Worm (Caenorhabditis elegans) whole organism, L4 larva: ENCODE results near the gene pqbp-1.1.

Experiments
- F37D6.2 ChIP-seq: sonication (generic microtip); optimal IDR thresholded peaks from 2 replicates; lab custom pipeline; 2016; ENCODE audit warnings: mild to moderate bottlenecking, missing genetic modification characterization, missing compliant biosample characterization
- F44E2.7 ChIP-seq: fragments of 200-800 bp; sonication (Bioruptor generic); IDR thresholded peaks from 2 replicates; pipeline ENCODE4 v2.1.2; 2022; ENCODE audit warnings: missing genetic modification characterization, missing compliant biosample characterization
- F49E8.2 ChIP-seq: sonication (generic microtip); optimal IDR thresholded peaks from 2 replicates; lab custom pipeline; 2016; ENCODE audit warnings: missing compliant biosample characterization, mild to moderate bottlenecking, missing genetic modification characterization, borderline replicate concordance
- R02D3.7 ChIP-seq: fragments of 150-350 bp; sonication (generic microtip); optimal IDR thresholded peaks from 3 replicates; lab custom pipeline; 2014; ENCODE audit warnings: missing biosample characterization, missing genetic modification characterization
- T20F7.1 ChIP-seq: fragments of 200-800 bp; sonication (Bioruptor generic); optimal IDR thresholded peaks from 2 replicates; lab custom pipeline; 2018; ENCODE audit warnings: mild to moderate bottlenecking, missing genetic modification characterization, missing compliant biosample characterization
- T26A8.4 ChIP-seq: fragments of 200-800 bp; sonication (Bioruptor generic); IDR thresholded peaks from 2 replicates; pipeline ENCODE4 v1.3.6; 2022; ENCODE audit warnings: missing genetic modification characterization, missing compliant biosample characterization
- Y75B8A.6 ChIP-seq: fragments of 200-800 bp; sonication (Bioruptor generic); IDR thresholded peaks from 2 replicates; pipeline ENCODE4 v1.3.6; 2022; ENCODE audit warnings: missing genetic modification reagents, missing genetic modification characterization, missing compliant biosample characterization
- ZK337.2 ChIP-seq: fragments of 200-800 bp; sonication (Bioruptor generic); IDR thresholded peaks from 2 replicates; pipeline ENCODE4 v1.3.6; 2022; ENCODE audit warnings: missing genetic modification reagents, missing genetic modification characterization, missing compliant biosample characterization
- aly-2 ChIP-seq: sonication (generic microtip); optimal IDR thresholded peaks from 2 replicates; lab custom pipeline; 2018; ENCODE audit warnings: missing biosample characterization, missing genetic modification characterization
- ama-1 ChIP-seq: fragments of 150-350 bp; optimal IDR thresholded peaks from 2 replicates; lab custom pipeline; 2014; ENCODE audit warnings: inconsistent platforms, mixed read lengths
- ceh-20 ChIP-seq: fragments of 200-800 bp; sonication (Bioruptor generic); IDR thresholded peaks from 2 replicates; pipeline ENCODE4 v1.3.6; 2022; ENCODE audit warnings: missing genetic modification reagents, missing genetic modification characterization, missing compliant biosample characterization
- ceh-28 ChIP-seq: fragments of 150-350 bp; optimal IDR thresholded peaks from 2 replicates; lab custom pipeline; 2014; ENCODE audit warnings: missing biosample characterization, missing genetic modification reagents, missing genetic modification characterization
- ceh-44 ChIP-seq: fragments of 200-800 bp; sonication (Bioruptor generic); IDR thresholded peaks from 2 replicates; pipeline ENCODE4 v1.3.6; 2022; ENCODE audit warnings: missing genetic modification reagents, missing genetic modification characterization, missing compliant biosample characterization
- ceh-62 ChIP-seq: sonication (generic microtip); optimal IDR thresholded peaks from 2 replicates; lab custom pipeline; 2017; ENCODE audit warnings: missing biosample characterization, missing genetic modification characterization
- ceh-82 ChIP-seq: sonication (generic microtip); optimal IDR thresholded peaks from 2 replicates; lab custom pipeline; 2017; ENCODE audit warnings: missing biosample characterization, missing genetic modification characterization
- ces-1 ChIP-seq: fragments of 150-350 bp; sonication (generic microtip); optimal IDR thresholded peaks from 4 replicates; lab custom pipeline; 2014; ENCODE audit warnings: missing biosample characterization, missing genetic modification reagents, missing genetic modification characterization
- cey-2 ChIP-seq: sonication (generic microtip); optimal IDR thresholded peaks from 3 replicates; lab custom pipeline; 2017; ENCODE audit warnings: missing genetic modification characterization, mild to moderate bottlenecking, missing compliant biosample characterization, antibody characterized with exemption, borderline replicate concordance; ENCODE audit not compliant: insufficient read depth
- daf-12 ChIP-seq: fragments of 150-350 bp; optimal IDR thresholded peaks from 2 replicates; lab custom pipeline; 2014; ENCODE audit warnings: missing biosample characterization, missing genetic modification reagents, missing genetic modification characterization
- daf-16 ChIP-seq, 3 experiments: sonication (generic microtip); optimal IDR thresholded peaks; 2 replicates each; lab custom pipeline; 2016 to 2017; ENCODE audit warnings: missing genetic modification characterization in 3 of 3, missing genetic modification reagents in 3 of 3, mild to moderate bottlenecking in 2 of 3, missing compliant biosample characterization in 2 of 3, missing biosample characterization in 1 of 3, moderate library complexity in 1 of 3
- daf-8 ChIP-seq: fragments of 200-800 bp; sonication (Bioruptor generic); IDR thresholded peaks from 2 replicates; pipeline ENCODE4 v1.3.6; 2022; ENCODE audit warnings: missing genetic modification characterization, missing compliant biosample characterization
- dve-1 ChIP-seq: sonication (generic microtip); optimal IDR thresholded peaks from 2 replicates; lab custom pipeline; 2017; ENCODE audit warnings: antibody characterized with exemption, mild to moderate bottlenecking, missing genetic modification characterization, missing compliant biosample characterization; ENCODE audit not compliant: insufficient read depth
- egl-43 ChIP-seq: fragments of 200-800 bp; sonication (Bioruptor generic); IDR thresholded peaks from 2 replicates; pipeline ENCODE4 v1.3.6; 2022; ENCODE audit warnings: missing genetic modification reagents, missing genetic modification characterization, missing compliant biosample characterization
- fkh-10 ChIP-seq: fragments of 150-350 bp; optimal IDR thresholded peaks from 2 replicates; lab custom pipeline; 2014; ENCODE audit warnings: missing biosample characterization, missing genetic modification reagents, missing genetic modification characterization
- fos-1 ChIP-seq: fragments of 150-350 bp; optimal IDR thresholded peaks from 2 replicates; lab custom pipeline; 2014; ENCODE audit warnings: missing biosample characterization, missing genetic modification characterization
- hif-1 ChIP-seq, 2 experiments: sonication (generic microtip); optimal IDR thresholded peaks; 2 replicates each; lab custom pipeline; 2016 to 2017; ENCODE audit warnings: missing compliant biosample characterization in 2 of 2, missing genetic modification characterization in 2 of 2, missing genetic modification reagents in 2 of 2, missing genotype in 2 of 2, mild to moderate bottlenecking in 1 of 2
- hlh-30 ChIP-seq: sonication (generic microtip); optimal IDR thresholded peaks from 2 replicates; lab custom pipeline; 2017; ENCODE audit warnings: antibody characterized with exemption, mild to moderate bottlenecking, missing genetic modification characterization, missing compliant biosample characterization; ENCODE audit not compliant: insufficient read depth
- lin-13 ChIP-seq: fragments of 150-350 bp; optimal IDR thresholded peaks from 2 replicates; lab custom pipeline; 2014; ENCODE audit warnings: missing biosample characterization, missing genetic modification reagents, missing genetic modification characterization
- lin-15B ChIP-seq: fragments of 150-350 bp; sonication (generic microtip); optimal IDR thresholded peaks from 3 replicates; lab custom pipeline; 2014; ENCODE audit warnings: missing biosample characterization, missing genetic modification characterization
- lin-29 ChIP-seq: fragments of 200-800 bp; sonication (Bioruptor generic); IDR thresholded peaks from 2 replicates; pipeline ENCODE4 v1.3.6; 2022; ENCODE audit warnings: missing genetic modification reagents, missing genetic modification characterization, missing compliant biosample characterization
- lin-38 ChIP-seq: fragments of 200-800 bp; sonication (Bioruptor generic); IDR thresholded peaks from 2 replicates; pipeline ENCODE4 v1.3.6; 2022; ENCODE audit warnings: missing genetic modification reagents, missing genetic modification characterization, missing compliant biosample characterization
- lin-39 ChIP-seq: fragments of 150-350 bp; optimal IDR thresholded peaks from 2 replicates; lab custom pipeline; 2014; ENCODE audit warnings: missing biosample characterization, missing genetic modification reagents, missing genetic modification characterization
- madf-5 ChIP-seq, 2 experiments: fragments of 200-800 bp; sonication (Bioruptor generic); IDR thresholded peaks; 2 replicates each; pipeline ENCODE4 v1.3.6; 2022; ENCODE audit warnings: missing compliant biosample characterization in 2 of 2, missing genetic modification characterization in 2 of 2
- madf-9 ChIP-seq: fragments of 200-800 bp; sonication (Bioruptor generic); conservative IDR thresholded peaks from 2 replicates; pipeline ENCODE4 v1.3.6; 2022; ENCODE audit warnings: missing genetic modification reagents, missing genetic modification characterization, missing compliant biosample characterization
- mdt-29 ChIP-seq: fragments of 200-800 bp; sonication (Bioruptor generic); IDR thresholded peaks from 2 replicates; pipeline ENCODE4 v1.3.6; 2022; ENCODE audit warnings: missing genetic modification reagents, missing genetic modification characterization, missing compliant biosample characterization
- mep-1 ChIP-seq: fragments of 150-350 bp; sonication (generic microtip); optimal IDR thresholded peaks from 3 replicates; lab custom pipeline; 2014; ENCODE audit warnings: missing biosample characterization, missing genetic modification characterization
- mxl-3 ChIP-seq: fragments of 200-800 bp; sonication (Bioruptor generic); optimal IDR thresholded peaks from 2 replicates; lab custom pipeline; 2018; ENCODE audit warnings: mild to moderate bottlenecking, missing genetic modification characterization, missing compliant biosample characterization
- nhr-11 ChIP-seq: fragments of 150-350 bp; optimal IDR thresholded peaks from 2 replicates; lab custom pipeline; 2014; ENCODE audit warnings: missing biosample characterization, missing genetic modification characterization
- nhr-28 ChIP-seq: fragments of 150-350 bp; optimal IDR thresholded peaks from 2 replicates; lab custom pipeline; 2014; ENCODE audit warnings: missing biosample characterization, missing genetic modification characterization
- pha-4 ChIP-seq, 2 experiments: fragments of 150-350 bp in 1 of 2; fragments of 200-800 bp in 1 of 2; sonication (Bioruptor generic) in 1 of 2; IDR thresholded peaks in 1 of 2; optimal IDR thresholded peaks in 1 of 2; 2 replicates each; pipeline versions ENCODE4 v1.3.6 to Lab custom; 2014 to 2022; ENCODE audit warnings: missing genetic modification characterization in 2 of 2, missing genetic modification reagents in 2 of 2, missing biosample characterization in 1 of 2, missing compliant biosample characterization in 1 of 2
- set-16 ChIP-seq: fragments of 200-800 bp; sonication (Bioruptor generic); IDR thresholded peaks from 2 replicates; pipeline ENCODE4 v1.3.6; 2022; ENCODE audit warnings: missing genetic modification reagents, missing genetic modification characterization, missing compliant biosample characterization
- spr-1 ChIP-seq: sonication (generic microtip); optimal IDR thresholded peaks from 2 replicates; lab custom pipeline; 2016; ENCODE audit warnings: mild to moderate bottlenecking, missing genetic modification characterization, missing compliant biosample characterization
- spr-3 ChIP-seq: fragments of 200-800 bp; sonication (Bioruptor generic); optimal IDR thresholded peaks from 2 replicates; lab custom pipeline; 2018; ENCODE audit warnings: mild to moderate bottlenecking, missing genetic modification characterization, missing compliant biosample characterization
- unc-130 ChIP-seq: sonication (generic microtip); optimal IDR thresholded peaks from 2 replicates; lab custom pipeline; 2016; ENCODE audit warnings: missing genetic modification reagents, missing genetic modification characterization, missing compliant biosample characterization
- unc-39 ChIP-seq: sonication (generic microtip); optimal IDR thresholded peaks from 2 replicates; lab custom pipeline; 2017; ENCODE audit warnings: missing biosample characterization, missing genetic modification characterization
- unc-62 ChIP-seq, 3 experiments: fragments of 150-350 bp in 1 of 3; sonication (generic microtip); optimal IDR thresholded peaks in 2 of 3; peaks in 1 of 3; 1 replicate in 1 of 3; 2 replicates in 2 of 3; lab custom pipeline; 2014 to 2017; ENCODE audit warnings: missing biosample characterization in 3 of 3, missing genetic modification characterization in 3 of 3, missing genetic modification reagents in 3 of 3, missing genotype in 1 of 3
- vab-7 ChIP-seq: fragments of 200-800 bp; sonication (Bioruptor generic); IDR thresholded peaks from 2 replicates; pipeline ENCODE4 v1.3.6; 2022; ENCODE audit warnings: missing genetic modification reagents, missing genetic modification characterization, missing compliant biosample characterization
- zfp-2 ChIP-seq: sonication (generic microtip); optimal IDR thresholded peaks from 2 replicates; lab custom pipeline; 2016; ENCODE audit warnings: mild to moderate bottlenecking, missing genetic modification characterization, missing compliant biosample characterization
- zip-2 ChIP-seq: fragments of 150-350 bp; optimal IDR thresholded peaks from 2 replicates; lab custom pipeline; 2014; ENCODE audit warnings: missing biosample characterization, missing genetic modification characterization
- ztf-11 ChIP-seq: fragments of 150-350 bp; optimal IDR thresholded peaks from 2 replicates; lab custom pipeline; 2014; ENCODE audit warnings: missing biosample characterization, missing genetic modification characterization
- ztf-7 ChIP-seq: fragments of 150-350 bp; optimal IDR thresholded peaks from 2 replicates; lab custom pipeline; 2014; ENCODE audit warnings: missing biosample characterization, missing genetic modification characterization

The pqbp-1.1 gene

DNA sequence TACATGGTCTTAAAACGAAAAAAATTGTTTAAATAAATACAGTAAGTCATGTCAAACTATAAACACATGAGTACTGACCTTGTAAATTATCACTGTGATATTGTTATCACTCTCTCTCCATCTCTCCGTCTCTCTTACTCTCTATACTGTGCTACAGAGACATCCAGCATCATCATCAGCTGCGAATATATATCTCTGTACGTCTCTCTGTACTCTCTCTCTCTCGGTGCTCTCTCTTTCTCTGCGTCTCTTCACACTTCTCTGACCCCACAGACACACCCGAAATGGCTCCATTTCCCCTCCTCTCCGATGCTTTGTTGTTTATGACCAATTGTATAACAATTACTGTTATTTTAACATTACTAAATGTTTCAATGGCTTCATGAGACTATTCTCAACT lies 50.9 kb downstream of the pqbp-1.1 start (continued):
- TF ChIP-seq cey-2 (tag; lab: Kevin White, UChicago) (no peak), mxl-3 (GFP tag; lab: Kevin White, UChicago) (no peak), lin-39 (tag; lab: Kevin White, UChicago) (no peak), R02D3.7 (tag; lab: Kevin White, UChicago) (no peak), F37D6.2 (tag; lab: Kevin White, UChicago) (no peak), nhr-28 (tag; lab: Kevin White, UChicago) (peak; percentile 91), zip-2 (tag; lab: Kevin White, UChicago) (no peak), ztf-11 (tag; lab: Kevin White, UChicago) (no peak), F44E2.7 (no peak), vab-7 (GFP tag; lab: Robert Waterston, UW) (no peak), ces-1 (no peak), ceh-44 (GFP tag; lab: Robert Waterston, UW) (no peak), ZK337.2 (no peak), aly-2 (tag; lab: Kevin White, UChicago) (no peak), T20F7.1 (GFP tag; lab: Kevin White, UChicago) (no peak), fos-1 (tag; lab: Kevin White, UChicago) (no peak), ama-1 (lab: Kevin White, UChicago) (no peak), hif-1 (tag; optimal IDR thresholded peaks at IDR 0.05; lab: Kevin White, UChicago) (no peak), daf-8 (GFP tag; lab: Robert Waterston, UW) (no peak), lin-29 (GFP tag; lab: Robert Waterston, UW) (no peak), unc-62 (GFP tag; optimal IDR thresholded peaks at IDR 0.05 in 1 of 2; lab: Kevin White, UChicago) (peak in 1 of 2 experiments; percentile 60), unc-62 (tag; optimal IDR thresholded peaks at IDR 0.05; lab: Kevin White, UChicago) (no peak), F49E8.2 (tag; lab: Kevin White, UChicago) (no peak), unc-130 (GFP tag; lab: Kevin White, UChicago) (no peak), set-16 (GFP tag; lab: Robert Waterston, UW) (no peak), lin-38 (GFP tag; lab: Robert Waterston, UW) (no peak; the same call in 1 of the 2 replicates), ceh-82 (no peak), lin-13 (GFP tag; lab: Kevin White, UChicago) (no peak), ceh-62 (tag; lab: Kevin White, UChicago) (no peak), madf-5 (GFP tag; IDR thresholded peaks at IDR 0.05; lab: Robert Waterston, UW) (no peak), daf-16 (GFP tag; optimal IDR thresholded peaks at IDR 0.05; lab: Kevin White, UChicago) (no peak), daf-16 (tag; optimal IDR thresholded peaks at IDR 0.05; lab: Kevin White, UChicago) (peak; percentile 96), madf-9 (GFP tag; lab: Robert Waterston, UW) (no peak), spr-3 (GFP tag; lab: Kevin White, UChicago) (no peak), ceh-20 (GFP tag; lab: Robert Waterston, UW) (no peak), mdt-29 (GFP tag; lab: Robert Waterston, UW) (no peak), hlh-30 (peak; percentile 62), Y75B8A.6 (GFP tag; lab: Robert Waterston, UW) (0 out of 2 replicates have a peak, but pooled peaks have one; percentile 70), daf-12 (tag; lab: Kevin White, UChicago) (no peak), mep-1 (tag; lab: Kevin White, UChicago) (no peak), egl-43 (GFP tag; lab: Robert Waterston, UW) (no peak), spr-1 (tag; lab: Kevin White, UChicago) (no peak), T26A8.4 (GFP tag; lab: Robert Waterston, UW) (no peak), fkh-10 (GFP tag; lab: Kevin White, UChicago) (no peak), zfp-2 (tag; lab: Kevin White, UChicago) (no peak), lin-15B (no peak), ceh-28 (no peak), dve-1 (tag; lab: Kevin White, UChicago) (peak; percentile 91), ztf-7 (no peak), pha-4 (GFP tag; IDR thresholded peaks at IDR 0.05; lab: Robert Waterston, UW) (no peak), pha-4 (tag; optimal IDR thresholded peaks at IDR 0.05; lab: Kevin White, UChicago) (no peak), nhr-11 (tag; lab: Kevin White, UChicago) (no peak), unc-39 (tag; lab: Kevin White, UChicago) (no peak)
